Fruit fly (Drosophila melanogaster) whole organism, embryonic: ENCODE results near the gene srl.

Experiments
- B-H1 ChIP-seq: fragments of 200-800 bp; sonication (Bioruptor generic); IDR thresholded peaks from 3 replicates; pipeline ENCODE4 v1.3.6; 2022; ENCODE audit warnings: missing biosample characterization, missing genetic modification characterization
- CG10565 ChIP-seq: fragments of 200-800 bp; sonication (Bioruptor generic); optimal IDR thresholded peaks from 3 replicates; lab custom pipeline; 2016; ENCODE audit warnings: missing biosample characterization, mild to moderate bottlenecking, missing genetic modification characterization
- CG11723 ChIP-seq: fragments of 200-800 bp; sonication (Bioruptor generic); optimal IDR thresholded peaks from 2 replicates; lab custom pipeline; 2017; ENCODE audit warnings: missing biosample characterization, mild to moderate bottlenecking, missing genetic modification characterization
- CG13424 ChIP-seq: fragments of 200-800 bp; sonication (Bioruptor generic); optimal IDR thresholded peaks from 2 replicates; lab custom pipeline; 2019; ENCODE audit warnings: missing biosample characterization, mild to moderate bottlenecking, missing genetic modification characterization, moderate library complexity
- CG1647 ChIP-seq: fragments of 200-800 bp; sonication (Bioruptor generic); optimal IDR thresholded peaks from 3 replicates; lab custom pipeline; 2016; ENCODE audit warnings: missing biosample characterization, missing genetic modification characterization
- CG17361 ChIP-seq: fragments of 200-800 bp; sonication (Bioruptor generic); IDR thresholded peaks from 3 replicates; pipeline ENCODE4 v1.3.6; 2022; ENCODE audit warnings: missing biosample characterization, missing genetic modification characterization
- CG17385 ChIP-seq: fragments of 200-800 bp; sonication (Bioruptor generic); optimal IDR thresholded peaks from 3 replicates; lab custom pipeline; 2018; ENCODE audit warnings: missing biosample characterization, mild to moderate bottlenecking, missing genetic modification characterization
- CG17568 ChIP-seq: fragments of 200-800 bp; sonication (Bioruptor generic); optimal IDR thresholded peaks from 2 replicates; lab custom pipeline; 2018; ENCODE audit warnings: missing biosample characterization, mild to moderate bottlenecking, missing genetic modification characterization, moderate library complexity
- CG2116 ChIP-seq: fragments of 200-800 bp; sonication (Bioruptor generic); optimal IDR thresholded peaks from 3 replicates; lab custom pipeline; 2018; ENCODE audit warnings: missing biosample characterization, mild to moderate bottlenecking, missing genetic modification characterization
- CG34224 ChIP-seq: fragments of 200-800 bp; sonication (Bioruptor generic); IDR thresholded peaks from 3 replicates; pipeline ENCODE4 v1.3.6; 2022; ENCODE audit warnings: missing biosample characterization, missing genetic modification characterization; ENCODE audit not compliant: partially characterized antibody
- CG34422 ChIP-seq: fragments of 200-800 bp; sonication (Bioruptor generic); IDR thresholded peaks from 3 replicates; pipeline ENCODE4 v1.3.6; 2022; ENCODE audit warnings: missing biosample characterization, missing genetic modification characterization
- CG3995 ChIP-seq: fragments of 200-800 bp; sonication (Bioruptor generic); optimal IDR thresholded peaks from 3 replicates; lab custom pipeline; 2016; ENCODE audit warnings: missing biosample characterization, missing genetic modification characterization
- CG42726 ChIP-seq: fragments of 200-800 bp; sonication (Bioruptor generic); IDR thresholded peaks from 2 replicates; pipeline ENCODE4 v1.3.6; 2022; ENCODE audit warnings: missing biosample characterization, missing genetic modification characterization; ENCODE audit not compliant: partially characterized antibody
- CG6791 ChIP-seq: fragments of 200-800 bp; sonication (Bioruptor generic); IDR thresholded peaks from 3 replicates; pipeline ENCODE4 v1.3.6; 2022; ENCODE audit warnings: missing biosample characterization, missing genetic modification characterization; ENCODE audit not compliant: partially characterized antibody
- CG7556 ChIP-seq: fragments of 200-800 bp; sonication (Bioruptor generic); optimal IDR thresholded peaks from 2 replicates; lab custom pipeline; 2017; ENCODE audit warnings: missing biosample characterization, mild to moderate bottlenecking, missing genetic modification characterization
- CG7987 ChIP-seq: fragments of 200-800 bp; sonication (Bioruptor generic); optimal IDR thresholded peaks from 2 replicates; lab custom pipeline; 2018; ENCODE audit warnings: missing biosample characterization, mild to moderate bottlenecking, missing genetic modification characterization, moderate library complexity
- CG8478 ChIP-seq: fragments of >200 bp; optimal IDR thresholded peaks from 2 replicates; lab custom pipeline; 2018
- CG8924 ChIP-seq: fragments of 200-800 bp; optimal IDR thresholded peaks from 3 replicates; lab custom pipeline; 2019; ENCODE audit warnings: missing biosample characterization, mild to moderate bottlenecking, missing genetic modification characterization, moderate library complexity
- CG9437 ChIP-seq: fragments of 200-800 bp; sonication (Bioruptor generic); optimal IDR thresholded peaks from 2 replicates; lab custom pipeline; 2018; ENCODE audit warnings: missing biosample characterization, mild to moderate bottlenecking, missing genetic modification characterization
- CG9932 ChIP-seq: fragments of 200-800 bp; sonication (Bioruptor generic); IDR thresholded peaks from 2 replicates; pipeline ENCODE4 v1.3.6; 2022; ENCODE audit warnings: missing biosample characterization, missing genetic modification characterization
- CTCF ChIP-seq: fragments of 200-800 bp; sonication (Bioruptor generic); optimal IDR thresholded peaks from 2 replicates; lab custom pipeline; 2017; ENCODE audit warnings: missing biosample characterization, mild to moderate bottlenecking, missing genetic modification characterization, moderate library complexity
- Dad ChIP-seq: fragments of 200-800 bp; sonication (Bioruptor generic); optimal IDR thresholded peaks from 3 replicates; lab custom pipeline; 2016; ENCODE audit warnings: missing biosample characterization, missing genetic modification characterization
- Dfd ChIP-seq, 2 experiments: fragments of >200 bp; optimal IDR thresholded peaks; 2 replicates each; lab custom pipeline; 2017; ENCODE audit warnings: missing biosample characterization in 2 of 2, missing genetic modification characterization in 2 of 2
- E2f1 ChIP-seq: fragments of 200-800 bp; sonication (Bioruptor generic); IDR thresholded peaks from 2 replicates; pipeline ENCODE4 v1.3.6; 2022; ENCODE audit warnings: missing biosample characterization, missing genetic modification characterization
- Hr39 ChIP-seq: fragments of >200 bp; optimal IDR thresholded peaks from 2 replicates; lab custom pipeline; 2017
- Lpt ChIP-seq: fragments of >200 bp; optimal IDR thresholded peaks from 2 replicates; lab custom pipeline; 2018; ENCODE audit warnings: missing biosample characterization, missing genetic modification characterization
- MBD-R2 ChIP-seq: fragments of 200-800 bp; sonication (Bioruptor generic); IDR thresholded peaks from 2 replicates; pipeline ENCODE4 v1.3.6; 2022; ENCODE audit warnings: missing biosample characterization, missing genetic modification characterization
- Oaz ChIP-seq: fragments of 200-800 bp; sonication (Bioruptor generic); IDR thresholded peaks from 2 replicates; pipeline ENCODE4 v1.3.6; 2022; ENCODE audit warnings: missing biosample characterization, missing genetic modification characterization
- Side ChIP-seq: fragments of 200-800 bp; sonication (Bioruptor generic); optimal IDR thresholded peaks from 2 replicates; lab custom pipeline; 2016; ENCODE audit warnings: missing biosample characterization, missing genetic modification characterization
- Usf ChIP-seq: fragments of 200-800 bp; sonication (Bioruptor generic); optimal IDR thresholded peaks from 2 replicates; lab custom pipeline; 2017; ENCODE audit warnings: missing genotype, missing biosample characterization, missing genetic modification characterization
- ap ChIP-seq: fragments of 200-800 bp; sonication (Bioruptor generic); IDR thresholded peaks from 2 replicates; pipeline ENCODE4 v1.3.6; 2022; ENCODE audit warnings: missing biosample characterization, missing genetic modification characterization
- ase ChIP-seq: fragments of 200-800 bp; sonication (Bioruptor generic); IDR thresholded peaks from 3 replicates; pipeline ENCODE4 v1.3.6; 2022; ENCODE audit warnings: missing biosample characterization, missing genetic modification characterization
- cas ChIP-seq: fragments of 200-800 bp; sonication (Bioruptor generic); IDR thresholded peaks from 2 replicates; pipeline ENCODE4 v1.3.6; 2022; ENCODE audit warnings: missing biosample characterization, missing genetic modification characterization
- cato ChIP-seq: fragments of 200-800 bp; sonication (Bioruptor generic); optimal IDR thresholded peaks from 2 replicates; lab custom pipeline; 2016; ENCODE audit warnings: missing biosample characterization, missing genetic modification characterization, borderline replicate concordance
- chinmo ChIP-seq: fragments of 200-800 bp; sonication (Bioruptor generic); IDR thresholded peaks from 4 replicates; pipeline ENCODE4 v1.3.6; 2022; ENCODE audit warnings: missing biosample characterization, missing genetic modification characterization; ENCODE audit not compliant: partially characterized antibody
- cwo ChIP-seq: fragments of 200-800 bp; sonication (Bioruptor generic); optimal IDR thresholded peaks from 3 replicates; lab custom pipeline; 2017; ENCODE audit warnings: missing biosample characterization, missing genetic modification characterization, mild to moderate bottlenecking, moderate library complexity, missing genetic modification reagents
- fru ChIP-seq: fragments of >200 bp; optimal IDR thresholded peaks from 2 replicates; lab custom pipeline; 2017
- ftz-f1 ChIP-seq: fragments of 200-800 bp; sonication (Bioruptor generic); optimal IDR thresholded peaks from 2 replicates; lab custom pipeline; 2016; ENCODE audit warnings: missing biosample characterization, missing genetic modification characterization
- fu2 ChIP-seq: fragments of 200-800 bp; sonication (Bioruptor generic); optimal IDR thresholded peaks from 2 replicates; lab custom pipeline; 2016; ENCODE audit warnings: missing biosample characterization, missing genetic modification characterization
- jing ChIP-seq: fragments of 200-800 bp; sonication (Bioruptor generic); optimal IDR thresholded peaks from 2 replicates; lab custom pipeline; 2018; ENCODE audit warnings: missing biosample characterization, mild to moderate bottlenecking, missing genetic modification characterization
- lab ChIP-seq: fragments of 200-800 bp; sonication (Bioruptor generic); optimal IDR thresholded peaks from 3 replicates; lab custom pipeline; 2017; ENCODE audit warnings: missing biosample characterization, missing genetic modification characterization, mild to moderate bottlenecking, moderate library complexity, missing genetic modification reagents
- odd ChIP-seq: fragments of 200-800 bp; sonication (Bioruptor generic); optimal IDR thresholded peaks from 2 replicates; lab custom pipeline; 2017; ENCODE audit warnings: missing biosample characterization, mild to moderate bottlenecking, missing genetic modification characterization
- phol ChIP-seq: fragments of 200-800 bp; sonication (Bioruptor generic); optimal IDR thresholded peaks from 3 replicates; lab custom pipeline; 2018; ENCODE audit warnings: missing biosample characterization, mild to moderate bottlenecking, missing genetic modification characterization, moderate library complexity
- psq ChIP-seq: fragments of 200-800 bp; sonication (Bioruptor generic); optimal IDR thresholded peaks from 2 replicates; lab custom pipeline; 2017; ENCODE audit warnings: missing biosample characterization, missing genetic modification characterization
- run ChIP-seq: fragments of 200-800 bp; sonication (Bioruptor generic); optimal IDR thresholded peaks from 3 replicates; lab custom pipeline; 2018; ENCODE audit warnings: missing biosample characterization, mild to moderate bottlenecking, missing genetic modification characterization
- sisA ChIP-seq: fragments of 200-800 bp; sonication (Bioruptor generic); IDR thresholded peaks from 2 replicates; pipeline ENCODE4 v1.3.6; 2022; ENCODE audit warnings: missing biosample characterization, missing genetic modification characterization
- tin ChIP-seq: fragments of 200-800 bp; sonication (Bioruptor generic); optimal IDR thresholded peaks from 3 replicates; lab custom pipeline; 2016; ENCODE audit warnings: missing biosample characterization, missing genetic modification characterization
- trh ChIP-seq: fragments of 200-800 bp; sonication (Bioruptor generic); optimal IDR thresholded peaks from 2 replicates; lab custom pipeline; 2016; ENCODE audit warnings: missing biosample characterization, missing genetic modification characterization
- unc-4 ChIP-seq: fragments of 200-800 bp; sonication (Bioruptor generic); IDR thresholded peaks from 2 replicates; pipeline ENCODE4 v1.3.6; 2022; ENCODE audit warnings: missing biosample characterization, missing genetic modification characterization; ENCODE audit not compliant: partially characterized antibody

srl gene

DNA sequence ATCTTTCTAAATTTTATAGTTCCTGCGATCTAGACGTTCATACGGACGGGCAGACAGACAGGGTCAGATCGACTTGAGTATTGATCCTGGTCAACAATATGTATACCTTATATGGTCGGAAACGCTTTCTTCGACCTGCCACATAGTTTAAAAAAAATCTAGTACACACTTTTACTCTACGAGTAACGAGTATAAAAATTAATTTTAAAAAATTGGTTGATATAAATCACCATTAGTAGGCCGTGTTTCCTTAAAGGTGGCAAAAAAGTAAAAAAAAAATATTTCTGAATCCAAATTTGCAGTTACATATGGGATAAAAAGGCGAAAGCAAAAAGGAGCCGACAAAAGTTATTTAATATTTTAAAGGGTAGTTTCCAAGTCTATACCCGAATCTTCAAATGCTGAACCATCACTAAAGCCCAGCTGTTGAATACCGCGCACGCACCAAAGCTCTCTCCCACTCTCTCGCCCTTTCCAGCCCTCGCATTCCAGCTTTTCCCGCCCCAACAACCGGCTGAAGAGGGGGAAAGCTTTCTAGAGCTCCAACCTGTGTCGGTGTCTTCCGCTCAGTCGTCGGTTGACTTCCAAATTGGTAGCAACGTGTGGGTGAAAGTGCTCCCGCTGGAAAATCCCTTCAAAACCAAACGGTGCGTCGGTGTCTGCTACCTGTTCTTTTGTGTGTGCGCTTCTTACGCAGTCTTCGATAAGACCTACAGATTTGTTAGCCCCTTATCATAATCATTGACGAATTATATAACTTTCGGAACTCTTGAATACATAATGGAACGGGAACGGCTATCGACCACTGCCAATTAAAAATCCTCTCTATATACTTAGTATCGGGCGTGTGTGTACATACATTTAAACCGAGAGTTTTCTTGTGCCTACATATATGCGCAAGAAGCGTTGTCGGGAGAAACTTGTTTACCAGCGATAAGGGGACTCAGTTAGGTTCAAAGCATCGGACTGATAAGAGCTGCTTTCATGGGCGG, 50.5 kb downstream of the srl start, which contains the start of gene Sfxn1-3 (continued):
- TF ChIP-seq tin (GFP tag; lab: Kevin White, UChicago) (peak; percentile 19), Side (GFP tag; lab: Kevin White, UChicago) (no peak), CG2116 (GFP tag; lab: Kevin White, UChicago) (peak; percentile 8), cwo (peak; percentile 73), ap (peak; percentile 54; the same call in 1 of the 2 replicates), CG34224 (GFP tag; lab: Robert Waterston, UW) (peak; percentile 56; the same call in 2 of the 3 replicates), CG42726 (GFP tag; lab: Robert Waterston, UW) (no peak; the same call in 1 of the 2 replicates), CG3995 (GFP tag; lab: Kevin White, UChicago) (no peak), jing (no peak), ase (GFP tag; lab: Robert Waterston, UW) (0 out of 3 replicates have a peak, but pooled peaks have one; percentile 40), Lpt (no peak), Usf (no peak), CG11723 (peak; percentile 12), cato (GFP tag; lab: Kevin White, UChicago) (peak; percentile 5), ftz-f1 (GFP tag; lab: Kevin White, UChicago) (peak; percentile 4), sisA (GFP tag; lab: Robert Waterston, UW) (no peak; the same call in 1 of the 2 replicates), CG17385 (GFP tag; lab: Kevin White, UChicago) (peak; percentile 60), unc-4 (GFP tag; lab: Robert Waterston, UW) (no peak), CG9437 (GFP tag; lab: Kevin White, UChicago) (no peak), CG17568 (GFP tag; lab: Kevin White, UChicago) (no peak), odd (peak; percentile 62), CTCF (GFP tag; lab: Kevin White, UChicago) (peak; percentile 44), CG6791 (peak; percentile 62; the same call in 1 of the 3 replicates), phol (peak; percentile 20), chinmo (GFP tag; lab: Robert Waterston, UW) (0 out of 4 replicates have a peak, but pooled peaks have one; percentile 53), Dfd (GFP tag; optimal IDR thresholded peaks at IDR 0.05; lab: Kevin White, UChicago) (no peak), lab (GFP tag; lab: Kevin White, UChicago) (peak; percentile 88), CG7987 (peak; percentile 73), CG13424 (tag; lab: Kevin White, UChicago) (no peak), CG10565 (no peak), CG8924 (peak; percentile 24), CG9932 (GFP tag; lab: Robert Waterston, UW) (peak; percentile 74), cas (GFP tag; lab: Robert Waterston, UW) (no peak), run (tag; lab: Kevin White, UChicago) (peak; percentile 16), Hr39 (lab: Kevin White, UChicago) (no peak), trh (GFP tag; lab: Kevin White, UChicago) (no peak), CG17361 (GFP tag; lab: Robert Waterston, UW) (peak; percentile 34; the same call in 1 of the 3 replicates), CG8478 (lab: Kevin White, UChicago) (no peak), CG1647 (GFP tag; lab: Kevin White, UChicago) (no peak), psq (GFP tag; lab: Kevin White, UChicago) (no peak), E2f1 (no peak; the same call in 1 of the 2 replicates), fru (no peak), MBD-R2 (GFP tag; lab: Robert Waterston, UW) (peak; percentile 27; the same call in 1 of the 2 replicates), B-H1 (GFP tag; lab: Robert Waterston, UW) (no peak), Dad (peak; percentile 10), CG7556 (GFP tag; lab: Kevin White, UChicago) (peak; percentile 19), Oaz (no peak), CG34422 (GFP tag; lab: Robert Waterston, UW) (peak; percentile 79; the same call in 2 of the 3 replicates), fu2 (no peak)
